Fruit fly (Drosophila melanogaster) whole organism: ENCODE data around the gene CG12213.

Experiments used
- CG8478 ChIP-seq: fragments of >200 bp; optimal IDR thresholded peaks from 2 replicates; lab custom pipeline; 2018; ENCODE audit warnings: inconsistent platforms
- Dll ChIP-seq: fragments of >200 bp; optimal IDR thresholded peaks from 2 replicates; lab custom pipeline; 2017
- EcR ChIP-seq, 2 experiments: fragments of >200 bp; optimal IDR thresholded peaks; 2 replicates each; lab custom pipeline; 2017; ENCODE audit warnings: missing biosample characterization in 2 of 2, missing genetic modification characterization in 2 of 2, missing genetic modification reagents in 2 of 2
- pan ChIP-seq: fragments of >200 bp; optimal IDR thresholded peaks from 2 replicates; lab custom pipeline; 2017
- psq ChIP-seq: fragments of >200 bp; optimal IDR thresholded peaks from 2 replicates; lab custom pipeline; 2017
- usp ChIP-seq: fragments of >200 bp; optimal IDR thresholded peaks from 2 replicates; lab custom pipeline; 2017; ENCODE audit warnings: missing biosample characterization, missing genetic modification characterization, mixed read lengths

- TF ChIP-seq pan (lab: Kevin White, UChicago): no peak
- no peak for TF ChIP-seq CG8478 (lab: Kevin White, UChicago)
- TF ChIP-seq EcR (GFP tag; optimal IDR thresholded peaks at IDR 0.05; lab: Kevin White, UChicago): no peak
- TF ChIP-seq Dll (lab: Kevin White, UChicago): no peak
- TF ChIP-seq psq: no peak
- TF ChIP-seq usp (GFP tag; lab: Kevin White, UChicago): no peak
These were observed 1.7 kb upstream of the CG12213 start for dm6 chr3R:11969217-11969616.
